Fruit fly (Drosophila melanogaster) whole organism: Measurements from ENCODE around the gene cav.

Experiments used
- CG8478 ChIP-seq: fragments of >200 bp; optimal IDR thresholded peaks from 2 replicates; lab custom pipeline; 2018; ENCODE audit warnings: inconsistent platforms
- psq ChIP-seq: fragments of >200 bp; optimal IDR thresholded peaks from 2 replicates; lab custom pipeline; 2017
- usp ChIP-seq: fragments of >200 bp; optimal IDR thresholded peaks from 2 replicates; lab custom pipeline; 2017; ENCODE audit warnings: missing biosample characterization, missing genetic modification characterization, mixed read lengths

- no peak for TF ChIP-seq CG8478 (lab: Kevin White, UChicago)
- TF ChIP-seq usp (GFP tag; lab: Kevin White, UChicago): no peak
- TF ChIP-seq psq (lab: Kevin White, UChicago): no peak
Observed at dm6 chr3R:24262923-24263322, 42.0 kb downstream of the cav start.
